Worm (Caenorhabditis elegans) whole organism, young adult: ENCODE results near the gene F53F4.12.

Experiments
- B0336.3 ChIP-seq: fragments of 200-800 bp; sonication (Bioruptor generic); IDR thresholded peaks from 2 replicates; pipeline ENCODE4 v1.3.6; 2022; ENCODE audit warnings: missing genetic modification characterization, missing compliant biosample characterization
- C17E4.6 ChIP-seq: fragments of 200-800 bp; sonication (Bioruptor generic); IDR thresholded peaks from 2 replicates; pipeline ENCODE4 v1.3.6; 2022; ENCODE audit warnings: missing genetic modification reagents, missing genetic modification characterization, missing compliant biosample characterization
- F10E7.11 ChIP-seq: sonication (generic microtip); optimal IDR thresholded peaks from 2 replicates; lab custom pipeline; 2017; ENCODE audit warnings: mild to moderate bottlenecking, missing genetic modification characterization, moderate library complexity, missing compliant biosample characterization
- F22D6.2 ChIP-seq: sonication (generic microtip); optimal IDR thresholded peaks from 2 replicates; lab custom pipeline; 2016; ENCODE audit warnings: mild to moderate bottlenecking, missing genetic modification characterization, missing compliant biosample characterization
- F37B4.10 ChIP-seq: fragments of 200-800 bp; sonication (Bioruptor generic); IDR thresholded peaks from 2 replicates; pipeline ENCODE4 v1.3.6; 2022; ENCODE audit warnings: missing genetic modification characterization, missing compliant biosample characterization
- F49E8.2 ChIP-seq: sonication (generic microtip); optimal IDR thresholded peaks from 3 replicates; lab custom pipeline; 2017; ENCODE audit warnings: missing genetic modification characterization, mild to moderate bottlenecking, missing compliant biosample characterization, antibody characterized with exemption, moderate library complexity; ENCODE audit not compliant: insufficient read depth
- F52B5.7 ChIP-seq: sonication (generic microtip); optimal IDR thresholded peaks from 2 replicates; lab custom pipeline; 2016; ENCODE audit warnings: mild to moderate bottlenecking, missing genetic modification characterization, missing compliant biosample characterization
- ZK185.1 ChIP-seq: sonication (generic microtip); optimal IDR thresholded peaks from 2 replicates; lab custom pipeline; 2016; ENCODE audit warnings: mild to moderate bottlenecking, missing genetic modification characterization, missing compliant biosample characterization; ENCODE audit not compliant: poor library complexity, severe bottlenecking
- akir-1 ChIP-seq: fragments of 200-800 bp; sonication (Bioruptor generic); optimal IDR thresholded peaks from 2 replicates; lab custom pipeline; 2018; ENCODE audit warnings: mild to moderate bottlenecking, missing genetic modification characterization, moderate library complexity, missing compliant biosample characterization
- ama-1 ChIP-seq, 3 experiments: fragments of 150-350 bp in 1 of 3; sonication (generic microtip) in 2 of 3; optimal IDR thresholded peaks; 2 replicates each; lab custom pipeline; 2014 to 2018; ENCODE audit warnings: missing biosample characterization in 2 of 3, missing genetic modification characterization in 2 of 3, missing genetic modification reagents in 2 of 3
- aptf-2 ChIP-seq: fragments of 200-800 bp; sonication (Bioruptor generic); conservative IDR thresholded peaks from 2 replicates; pipeline ENCODE4 v1.3.6; 2022; ENCODE audit warnings: missing genetic modification reagents, missing genetic modification characterization, missing compliant biosample characterization
- athp-1 ChIP-seq: sonication (generic microtip); optimal IDR thresholded peaks from 2 replicates; lab custom pipeline; 2017; ENCODE audit warnings: mild to moderate bottlenecking, missing genetic modification characterization, missing compliant biosample characterization
- cebp-1 ChIP-seq, 2 experiments: fragments of 200-800 bp in 1 of 2; sonication (Bioruptor generic) in 1 of 2; sonication (generic microtip) in 1 of 2; IDR thresholded peaks in 1 of 2; optimal IDR thresholded peaks in 1 of 2; 2 replicates each; pipeline versions ENCODE4 v1.3.6 to Lab custom; 2017 to 2022; ENCODE audit warnings: missing compliant biosample characterization in 2 of 2, missing genetic modification characterization in 2 of 2, mild to moderate bottlenecking in 1 of 2, missing genetic modification reagents in 1 of 2, moderate library complexity in 1 of 2
- ceh-27 ChIP-seq: fragments of 200-800 bp; sonication (Bioruptor generic); optimal IDR thresholded peaks from 2 replicates; lab custom pipeline; 2018; ENCODE audit warnings: mild to moderate bottlenecking, missing genetic modification characterization, moderate library complexity, missing compliant biosample characterization
- egl-44 ChIP-seq: fragments of 200-800 bp; sonication (Bioruptor generic); IDR thresholded peaks from 2 replicates; pipeline ENCODE4 v1.3.6; 2022; ENCODE audit warnings: missing genetic modification reagents, missing genetic modification characterization, missing compliant biosample characterization
- egrh-3 ChIP-seq: fragments of 200-800 bp; sonication (Bioruptor generic); IDR thresholded peaks from 2 replicates; pipeline ENCODE4 v1.3.6; 2022; ENCODE audit warnings: missing genetic modification reagents, missing genetic modification characterization, missing compliant biosample characterization
- ekl-4 ChIP-seq: fragments of 200-800 bp; sonication (Bioruptor generic); IDR thresholded peaks from 2 replicates; pipeline ENCODE4 v1.3.6; 2022; ENCODE audit warnings: missing genetic modification reagents, missing genetic modification characterization, missing compliant biosample characterization
- ets-4 ChIP-seq: fragments of 200-800 bp; sonication (Bioruptor generic); optimal IDR thresholded peaks from 2 replicates; lab custom pipeline; 2018; ENCODE audit warnings: mild to moderate bottlenecking, missing genetic modification characterization, missing compliant biosample characterization
- gei-17 ChIP-seq: fragments of 200-800 bp; sonication (Bioruptor generic); optimal IDR thresholded peaks from 2 replicates; lab custom pipeline; 2018; ENCODE audit warnings: mild to moderate bottlenecking, missing genetic modification characterization, missing compliant biosample characterization
- hmg-1.2 ChIP-seq: fragments of 200-800 bp; sonication (Bioruptor generic); IDR thresholded peaks from 2 replicates; pipeline ENCODE4 v1.3.6; 2022; ENCODE audit warnings: missing genetic modification reagents, missing genetic modification characterization, missing compliant biosample characterization
- lin-26 ChIP-seq: fragments of 200-800 bp; sonication (Bioruptor generic); IDR thresholded peaks from 2 replicates; pipeline ENCODE4 v1.3.6; 2022; ENCODE audit warnings: missing genetic modification reagents, missing genetic modification characterization, missing compliant biosample characterization
- lin-54 ChIP-seq: fragments of 200-800 bp; sonication (Bioruptor generic); optimal IDR thresholded peaks from 2 replicates; lab custom pipeline; 2018; ENCODE audit warnings: mild to moderate bottlenecking, missing genetic modification characterization, missing compliant biosample characterization
- lsy-27 ChIP-seq: sonication (generic microtip); optimal IDR thresholded peaks from 2 replicates; lab custom pipeline; 2017; ENCODE audit warnings: missing genetic modification characterization, mild to moderate bottlenecking, missing compliant biosample characterization, antibody characterized with exemption, missing genotype, borderline replicate concordance; ENCODE audit not compliant: insufficient read depth
- madf-3 ChIP-seq: fragments of 200-800 bp; sonication (Bioruptor generic); IDR thresholded peaks from 2 replicates; pipeline ENCODE4 v1.3.6; 2022; ENCODE audit warnings: missing genetic modification reagents, missing genetic modification characterization, missing compliant biosample characterization
- madf-6 ChIP-seq: fragments of 200-800 bp; sonication (Bioruptor generic); IDR thresholded peaks from 2 replicates; pipeline ENCODE4 v1.3.6; 2022; ENCODE audit warnings: missing genetic modification reagents, missing genetic modification characterization, missing compliant biosample characterization
- mel-28 ChIP-seq: sonication (generic microtip); optimal IDR thresholded peaks from 2 replicates; lab custom pipeline; 2016; ENCODE audit warnings: borderline replicate concordance, mild to moderate bottlenecking, missing genetic modification characterization, missing compliant biosample characterization
- nfyb-1 ChIP-seq: fragments of 200-800 bp; sonication (Bioruptor generic); IDR thresholded peaks from 2 replicates; pipeline ENCODE4 v1.3.6; 2022; ENCODE audit warnings: missing genetic modification reagents, missing genetic modification characterization, missing compliant biosample characterization
- nhr-120 ChIP-seq: fragments of 200-800 bp; sonication (Bioruptor generic); IDR thresholded peaks from 2 replicates; pipeline ENCODE4 v1.3.6; 2022; ENCODE audit warnings: missing genetic modification characterization, missing compliant biosample characterization
- pbrm-1 ChIP-seq: fragments of 200-800 bp; sonication (Bioruptor generic); IDR thresholded peaks from 2 replicates; pipeline ENCODE4 v1.3.6; 2022; ENCODE audit warnings: missing genetic modification reagents, missing genetic modification characterization, missing compliant biosample characterization
- sea-2 ChIP-seq: fragments of 200-800 bp; sonication (Bioruptor generic); IDR thresholded peaks from 2 replicates; pipeline ENCODE4 v1.3.6; 2022; ENCODE audit warnings: missing genetic modification characterization, missing compliant biosample characterization
- somi-1 ChIP-seq: fragments of 200-800 bp; sonication (Bioruptor generic); optimal IDR thresholded peaks from 2 replicates; lab custom pipeline; 2018; ENCODE audit warnings: mild to moderate bottlenecking, missing genetic modification characterization, missing compliant biosample characterization
- sptf-2 ChIP-seq: fragments of 200-800 bp; sonication (Bioruptor generic); optimal IDR thresholded peaks from 2 replicates; lab custom pipeline; 2018; ENCODE audit warnings: mild to moderate bottlenecking, missing genetic modification characterization, missing compliant biosample characterization
- xnd-1 ChIP-seq: sonication (generic microtip); optimal IDR thresholded peaks from 2 replicates; lab custom pipeline; 2016; ENCODE audit warnings: missing genotype, missing genetic modification reagents, missing genetic modification characterization, missing compliant biosample characterization
- zfh-2 ChIP-seq: fragments of 200-800 bp; sonication (Bioruptor generic); conservative IDR thresholded peaks from 2 replicates; pipeline ENCODE4 v1.3.6; 2022; ENCODE audit warnings: missing genetic modification reagents, missing genetic modification characterization, missing compliant biosample characterization
- zim-3 ChIP-seq: sonication (generic microtip); optimal IDR thresholded peaks from 2 replicates; lab custom pipeline; 2017; ENCODE audit warnings: mild to moderate bottlenecking, missing genetic modification characterization, moderate library complexity, missing compliant biosample characterization
- ztf-25 ChIP-seq: fragments of 200-800 bp; sonication (Bioruptor generic); IDR thresholded peaks from 2 replicates; pipeline ENCODE4 v1.3.6; 2022; ENCODE audit warnings: missing genetic modification reagents, missing genetic modification characterization, missing compliant biosample characterization

Gene F53F4.12

DNA sequence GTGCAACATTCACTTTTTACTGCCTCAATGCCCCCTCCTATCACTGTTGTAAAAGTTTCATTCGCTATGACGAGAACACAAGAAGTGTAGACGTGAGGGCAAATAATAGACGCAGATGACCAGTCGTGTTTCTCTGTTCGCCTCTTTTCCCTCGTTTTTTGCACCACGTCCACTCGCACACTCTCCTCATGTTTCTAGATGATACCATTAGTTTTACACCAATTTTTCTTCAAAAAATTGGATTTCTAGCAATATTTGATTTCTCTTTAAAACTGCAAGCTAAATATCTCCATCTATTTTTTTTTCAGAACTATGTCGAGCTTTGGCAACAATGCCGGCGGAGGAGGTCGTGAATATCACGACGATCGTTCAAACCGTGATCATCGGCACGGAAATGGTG is 39.2 kb downstream of the F53F4.12 start, which contains the start of gene rde-12:
Gene rde-12, plus strand, starts transcription at position 301 of the 400 bp plus-strand sequence.
- TF ChIP-seq ama-1 (optimal IDR thresholded peaks at IDR 0.05; lab: Kevin White, UChicago) (no peak), ama-1 (GFP tag; optimal IDR thresholded peaks at IDR 0.05; lab: Kevin White, UChicago) (no peak), pbrm-1 (GFP tag; lab: Robert Waterston, UW) (no peak), sea-2 (no peak), ceh-27 (GFP tag; lab: Kevin White, UChicago) (no peak), C17E4.6 (GFP tag; lab: Robert Waterston, UW) (no peak), xnd-1 (tag; lab: Kevin White, UChicago) (no peak), madf-3 (GFP tag; lab: Robert Waterston, UW) (no peak), F37B4.10 (no peak), F10E7.11 (tag; lab: Kevin White, UChicago) (no peak), mel-28 (no peak), aptf-2 (GFP tag; lab: Robert Waterston, UW) (no peak), ztf-25 (no peak), F52B5.7 (peak; percentile 20), madf-6 (GFP tag; lab: Robert Waterston, UW) (0 out of 2 replicates have a peak, but pooled peaks have one; percentile 5), hmg-1.2 (GFP tag; lab: Robert Waterston, UW) (peak; percentile 41; the same call in 1 of the 2 replicates), athp-1 (tag; lab: Kevin White, UChicago) (no peak), lin-26 (GFP tag; lab: Robert Waterston, UW) (0 out of 2 replicates have a peak, but pooled peaks have one; percentile 32), egl-44 (GFP tag; lab: Robert Waterston, UW) (0 out of 2 replicates have a peak, but pooled peaks have one; percentile 16), lin-54 (GFP tag; lab: Kevin White, UChicago) (no peak), sptf-2 (GFP tag; lab: Kevin White, UChicago) (no peak), gei-17 (GFP tag; lab: Kevin White, UChicago) (no peak), cebp-1 (GFP tag; IDR thresholded peaks at IDR 0.05; lab: Robert Waterston, UW) (no peak), cebp-1 (tag; optimal IDR thresholded peaks at IDR 0.05; lab: Kevin White, UChicago) (peak; percentile 27)

DNA sequence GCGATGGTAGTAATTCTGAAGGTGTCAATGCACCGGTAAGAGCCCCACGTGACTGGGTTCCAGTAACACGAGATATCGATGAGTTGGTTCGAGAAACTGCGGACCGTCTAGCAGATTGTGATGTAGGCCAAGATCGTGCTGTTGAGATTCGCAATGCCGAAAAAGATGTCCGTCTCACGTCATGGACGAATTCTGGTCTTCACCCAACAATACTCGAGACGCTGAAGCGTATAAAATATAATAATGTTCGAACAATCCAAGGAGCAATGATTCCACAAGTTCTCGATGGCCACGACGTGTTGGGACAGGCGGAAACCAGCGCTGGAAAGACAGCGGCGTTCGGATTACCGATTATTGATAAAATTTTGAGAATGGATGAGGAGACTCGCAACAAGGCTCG is 40.6 kb downstream of the F53F4.12 start:
- TF ChIP-seq hmg-1.2 (GFP tag; lab: Robert Waterston, UW) (no peak), zim-3 (tag; lab: Kevin White, UChicago) (no peak), ama-1 (optimal IDR thresholded peaks at IDR 0.05; lab: Kevin White, UChicago) (no peak), ama-1 (GFP tag; optimal IDR thresholded peaks at IDR 0.05; lab: Kevin White, UChicago) (no peak), ets-4 (GFP tag; lab: Kevin White, UChicago) (no peak), xnd-1 (tag; lab: Kevin White, UChicago) (no peak), somi-1 (GFP tag; lab: Kevin White, UChicago) (no peak), F49E8.2 (tag; lab: Kevin White, UChicago) (no peak), F37B4.10 (no peak), akir-1 (GFP tag; lab: Kevin White, UChicago) (no peak), nhr-120 (GFP tag; lab: Robert Waterston, UW) (no peak), ZK185.1 (tag; lab: Kevin White, UChicago) (no peak), ekl-4 (GFP tag; lab: Robert Waterston, UW) (no peak), C17E4.6 (GFP tag; lab: Robert Waterston, UW) (no peak)

DNA sequence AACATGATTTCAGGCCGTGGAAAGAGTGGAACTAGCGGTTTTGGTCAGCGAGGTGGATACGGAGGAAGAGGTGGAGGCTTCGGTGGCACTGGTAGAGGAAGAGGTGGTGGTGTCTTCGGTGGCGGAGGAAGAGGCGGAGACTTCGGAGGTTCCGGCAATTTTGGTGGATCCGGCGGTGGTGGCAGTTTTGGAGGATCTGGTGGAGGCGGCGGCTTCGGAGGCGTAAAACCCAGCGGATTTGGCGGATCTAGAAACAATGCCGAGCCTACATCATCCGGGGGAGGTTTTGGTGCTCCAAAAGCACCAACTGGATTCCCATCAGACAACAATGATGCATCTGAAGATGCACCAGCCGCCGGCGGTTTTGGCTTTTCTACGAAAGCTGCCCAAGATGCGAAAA is 42.5 kb downstream of the F53F4.12 start:
- TF ChIP-seq zfh-2 (GFP tag; lab: Robert Waterston, UW) (peak; percentile 90), madf-3 (GFP tag; lab: Robert Waterston, UW) (0 out of 2 replicates have a peak, but pooled peaks have one; percentile 50), B0336.3 (GFP tag; lab: Robert Waterston, UW) (no peak), gei-17 (GFP tag; lab: Kevin White, UChicago) (no peak), lsy-27 (tag; lab: Kevin White, UChicago) (no peak), egrh-3 (GFP tag; lab: Robert Waterston, UW) (peak; percentile 82; the same call in 1 of the 2 replicates), nfyb-1 (GFP tag; lab: Robert Waterston, UW) (peak; percentile 12; the same call in 1 of the 2 replicates), zim-3 (tag; lab: Kevin White, UChicago) (no peak), F10E7.11 (tag; lab: Kevin White, UChicago) (no peak), nhr-120 (GFP tag; lab: Robert Waterston, UW) (no peak), F22D6.2 (tag; lab: Kevin White, UChicago) (no peak)
- TF ChIP-seq, all 124 proteins: peak for 4
